Worm (Caenorhabditis elegans) whole organism, early embryonic: Measurements from ENCODE around the gene F44D12.16.

ENCODE experiments used
- B0310.2 ChIP-seq: sonication (generic microtip); optimal IDR thresholded peaks from 2 replicates; lab custom pipeline; 2016; ENCODE audit warnings: mild to moderate bottlenecking, missing genetic modification characterization, missing compliant biosample characterization
- F13C5.2 ChIP-seq: sonication (generic microtip); optimal IDR thresholded peaks from 2 replicates; lab custom pipeline; 2017; ENCODE audit warnings: mild to moderate bottlenecking, missing genetic modification characterization, inconsistent platforms, missing compliant biosample characterization
- aly-1 ChIP-seq: sonication (generic microtip); optimal IDR thresholded peaks from 2 replicates; lab custom pipeline; 2016; ENCODE audit warnings: missing genetic modification characterization, missing compliant biosample characterization
- ama-1 ChIP-seq: fragments of 150-350 bp; optimal IDR thresholded peaks from 2 replicates; lab custom pipeline; 2014
- ceh-13 ChIP-seq: fragments of 200-800 bp; sonication (Bioruptor generic); optimal IDR thresholded peaks from 2 replicates; lab custom pipeline; 2018; ENCODE audit warnings: mild to moderate bottlenecking, missing genetic modification characterization, missing compliant biosample characterization
- ceh-36 ChIP-seq: sonication (generic microtip); optimal IDR thresholded peaks from 2 replicates; lab custom pipeline; 2016; ENCODE audit warnings: missing genetic modification characterization, inconsistent platforms, missing compliant biosample characterization
- ets-7 ChIP-seq: sonication (generic microtip); optimal IDR thresholded peaks from 2 replicates; lab custom pipeline; 2016; ENCODE audit warnings: missing genotype, missing genetic modification characterization, missing compliant biosample characterization
- flt-1 ChIP-seq: fragments of 200-800 bp; sonication (Bioruptor generic); IDR thresholded peaks from 2 replicates; pipeline ENCODE4 v1.3.6; 2022; ENCODE audit warnings: missing genetic modification characterization, missing compliant biosample characterization
- hmbx-1 ChIP-seq: sonication (generic microtip); optimal IDR thresholded peaks from 2 replicates; lab custom pipeline; 2016; ENCODE audit warnings: mild to moderate bottlenecking, missing genetic modification characterization, missing compliant biosample characterization
- hmg-4 ChIP-seq: fragments of 200-800 bp; sonication (Bioruptor generic); optimal IDR thresholded peaks from 2 replicates; lab custom pipeline; 2018; ENCODE audit warnings: mild to moderate bottlenecking, missing genetic modification characterization, missing compliant biosample characterization
- hnd-1 ChIP-seq: sonication (generic microtip); optimal IDR thresholded peaks from 2 replicates; lab custom pipeline; 2016; ENCODE audit warnings: missing genetic modification characterization, missing compliant biosample characterization
- pes-1 ChIP-seq: fragments of 200-800 bp; sonication (Bioruptor generic); IDR thresholded peaks from 2 replicates; pipeline ENCODE4 v1.3.6; 2022; ENCODE audit warnings: missing genetic modification reagents, missing genetic modification characterization, missing compliant biosample characterization
- scrt-1 ChIP-seq: fragments of 200-800 bp; sonication (Bioruptor generic); IDR thresholded peaks from 2 replicates; pipeline ENCODE4 v1.3.6; 2022; ENCODE audit warnings: missing genetic modification characterization, missing compliant biosample characterization
- sea-1 ChIP-seq: fragments of 200-800 bp; sonication (Bioruptor generic); conservative IDR thresholded peaks from 2 replicates; pipeline ENCODE4 v1.3.6; 2022; ENCODE audit warnings: missing genetic modification characterization, missing compliant biosample characterization
- tbx-11 ChIP-seq: fragments of 200-800 bp; sonication (Bioruptor generic); IDR thresholded peaks from 2 replicates; pipeline ENCODE4 v1.3.6; 2022; ENCODE audit warnings: missing genetic modification characterization, missing compliant biosample characterization
- tbx-37 ChIP-seq: fragments of 200-800 bp; sonication (Bioruptor generic); conservative IDR thresholded peaks from 2 replicates; pipeline ENCODE4 v1.3.6; 2022; ENCODE audit warnings: missing genetic modification reagents, missing genetic modification characterization, missing compliant biosample characterization
- tra-4 ChIP-seq: sonication (generic microtip); optimal IDR thresholded peaks from 2 replicates; lab custom pipeline; 2017; ENCODE audit warnings: missing genetic modification characterization, missing compliant biosample characterization

F44D12.16 gene

ce11 chrIV:10003372-10003771, 25.5 kb upstream of the F44D12.16 start, which contains the start of the genes C47E12.2 and sars-1:
TSS of gene C47E12.2 (minus strand) at chrIV:10003502.
TSS of gene sars-1 (plus strand) at chrIV:10003726.
- no peak for TF ChIP-seq tbx-11
- no peak for TF ChIP-seq flt-1
- TF ChIP-seq pes-1 (GFP tag; lab: Robert Waterston, UW) = no peak
- TF ChIP-seq sea-1 (GFP tag; lab: Robert Waterston, UW) = no peak
- TF ChIP-seq scrt-1 = no peak
- no peak for TF ChIP-seq hmbx-1
- TF ChIP-seq ets-7 (tag; lab: Kevin White, UChicago) = no peak
- no peak for TF ChIP-seq ceh-13 (GFP tag; lab: Kevin White, UChicago)
- TF ChIP-seq hnd-1 (tag; lab: Kevin White, UChicago) = no peak
- no peak for TF ChIP-seq aly-1
- TF ChIP-seq tra-4 (tag; lab: Kevin White, UChicago) = no peak

- no peak for TF ChIP-seq tra-4 (tag; lab: Kevin White, UChicago)
- no peak for TF ChIP-seq tbx-37
- TF ChIP-seq flt-1 = no peak
- TF ChIP-seq ama-1 = no peak
- no peak for TF ChIP-seq ceh-13 (GFP tag; lab: Kevin White, UChicago)
- TF ChIP-seq scrt-1 = no peak
- no peak for TF ChIP-seq hnd-1 (tag; lab: Kevin White, UChicago)
- no peak for TF ChIP-seq F13C5.2 (tag; lab: Kevin White, UChicago)
- no peak for TF ChIP-seq hmbx-1
- TF ChIP-seq B0310.2 (tag; lab: Kevin White, UChicago) = no peak
- no peak for TF ChIP-seq ceh-36 (tag; lab: Kevin White, UChicago)
- no peak for TF ChIP-seq pes-1 (GFP tag; lab: Robert Waterston, UW)
- TF ChIP-seq hmg-4 (GFP tag; lab: Kevin White, UChicago) = no peak
- TF ChIP-seq sea-1 (GFP tag; lab: Robert Waterston, UW) = no peak
- no peak for TF ChIP-seq ets-7 (tag; lab: Kevin White, UChicago)
- TF ChIP-seq aly-1 = no peak
These were observed 22.1 kb upstream of the F44D12.16 start, which contains the start of gene C47E12.13 for ce11 chrIV:10006792-10007191. TSS of gene C47E12.13 (minus strand) at chrIV:10006892.

ce11 chrIV:10007758-10008157, 21.1 kb upstream of the F44D12.16 start:
- no peak for TF ChIP-seq ama-1

- TF ChIP-seq tra-4 (tag; lab: Kevin White, UChicago) (no peak), ceh-13 (GFP tag; lab: Kevin White, UChicago) (no peak), tbx-11 (no peak), ceh-36 (tag; lab: Kevin White, UChicago) (no peak), tbx-37 (no peak), sea-1 (GFP tag; lab: Robert Waterston, UW) (no peak), aly-1 (no peak), scrt-1 (no peak), pes-1 (GFP tag; lab: Robert Waterston, UW) (no peak), F13C5.2 (tag; lab: Kevin White, UChicago) (no peak), hmbx-1 (no peak), hmg-4 (GFP tag; lab: Kevin White, UChicago) (no peak)
These were observed 19.3 kb upstream of the F44D12.16 start, which contains the start of gene magu-4 for ce11 chrIV:10009536-10009935. TSS of gene magu-4 (plus strand) at chrIV:10009753.

DNA sequence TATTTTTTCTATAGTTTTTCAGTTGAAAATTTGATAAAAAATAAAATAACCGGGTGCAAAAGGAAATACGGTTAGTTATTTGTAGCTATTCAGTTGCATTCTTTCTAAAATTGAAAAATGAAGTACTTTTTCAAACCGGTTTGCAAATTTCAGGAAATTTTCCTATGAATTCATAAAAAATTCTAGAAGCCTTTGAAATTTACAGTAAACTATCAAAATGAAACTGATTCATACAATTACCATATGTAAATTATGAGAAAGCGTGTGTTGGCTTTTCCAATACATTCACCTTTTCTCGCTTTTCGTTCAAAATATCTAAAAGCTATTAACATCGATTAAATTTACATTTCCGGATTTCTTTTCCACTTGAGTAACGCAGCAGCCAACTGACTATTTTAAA, 11.9 kb upstream of the F44D12.16 start, which contains the start of gene ent-7:
TSS of gene ent-7 (plus strand) at position 301 of the 400 bp plus-strand sequence.
- TF ChIP-seq tra-4 (tag; lab: Kevin White, UChicago) = no peak
- TF ChIP-seq sea-1 (GFP tag; lab: Robert Waterston, UW) = no peak
- TF ChIP-seq hnd-1 (tag; lab: Kevin White, UChicago) = no peak

- TF ChIP-seq ceh-36 (tag; lab: Kevin White, UChicago) (no peak), hmg-4 (GFP tag; lab: Kevin White, UChicago) (no peak), hmbx-1 (no peak), ets-7 (tag; lab: Kevin White, UChicago) (no peak), tra-4 (tag; lab: Kevin White, UChicago) (no peak), F13C5.2 (tag; lab: Kevin White, UChicago) (no peak), sea-1 (GFP tag; lab: Robert Waterston, UW) (no peak), scrt-1 (no peak), ama-1 (no peak), aly-1 (no peak), pes-1 (GFP tag; lab: Robert Waterston, UW) (no peak), flt-1 (no peak), B0310.2 (tag; lab: Kevin White, UChicago) (no peak)
These were observed 11.2 kb upstream of the F44D12.16 start, which contains the start of gene F44D12.2 for ce11 chrIV:10017633-10018032. TSS of gene F44D12.2 (minus strand) at chrIV:10017733.

ce11 chrIV:10021283-10021682, 7.6 kb upstream of the F44D12.16 start, which contains the start of gene F44D12.19:
TSS of gene F44D12.19 (plus strand) at chrIV:10021583.
- TF ChIP-seq F13C5.2 (tag; lab: Kevin White, UChicago) = no peak
- no peak for TF ChIP-seq hmbx-1
- TF ChIP-seq hmg-4 (GFP tag; lab: Kevin White, UChicago) = no peak
- no peak for TF ChIP-seq ceh-13 (GFP tag; lab: Kevin White, UChicago)
- no peak for TF ChIP-seq ama-1
- no peak for TF ChIP-seq ets-7 (tag; lab: Kevin White, UChicago)
- TF ChIP-seq ceh-36 (tag; lab: Kevin White, UChicago) = no peak
- no peak for TF ChIP-seq tra-4 (tag; lab: Kevin White, UChicago)
- no peak for TF ChIP-seq flt-1
- TF ChIP-seq hnd-1 (tag; lab: Kevin White, UChicago) = no peak
- TF ChIP-seq aly-1 = no peak
- TF ChIP-seq tbx-37 = no peak

DNA sequence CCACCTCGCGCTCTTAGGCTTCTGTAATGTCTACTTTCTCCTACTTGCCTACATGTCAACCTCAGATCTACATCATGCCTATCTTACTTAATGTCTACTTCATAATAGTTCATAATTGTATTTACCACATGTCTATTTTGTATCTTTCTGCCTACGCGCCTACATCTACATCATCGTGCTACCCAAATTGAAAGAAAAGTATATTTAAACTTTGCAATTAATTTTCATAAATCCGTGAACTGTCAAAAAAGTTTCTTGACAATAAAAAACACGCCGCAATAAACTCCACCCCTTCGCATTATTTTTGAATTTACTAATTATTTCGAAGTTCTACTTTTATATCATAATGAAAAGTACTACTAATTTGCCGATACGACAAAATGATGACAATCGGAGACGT, 5.9 kb upstream of the F44D12.16 start, which contains the start of gene F44D12.8:
TSS of gene F44D12.8 (plus strand) at position 301 of the 400 bp plus-strand sequence.
- TF ChIP-seq scrt-1 = no peak
- TF ChIP-seq flt-1 = no peak
- TF ChIP-seq ama-1 = no peak
- TF ChIP-seq tra-4 (tag; lab: Kevin White, UChicago) = no peak
- TF ChIP-seq tbx-37 = no peak
